Fruit fly (Drosophila melanogaster) Kc167 (cell line): ENCODE data around the gene CG9117.

Experiments used
- Myc ChIP-seq: fragments of >200 bp; optimal IDR thresholded peaks from 2 replicates; lab custom pipeline; 2017; ENCODE audit warnings: missing external identifiers
- insv ChIP-seq: fragments of >200 bp; optimal IDR thresholded peaks from 3 replicates; lab custom pipeline; 2018; ENCODE audit warnings: missing external identifiers
- ttk ChIP-seq: sonication (Bioruptor generic); optimal IDR thresholded peaks from 2 replicates; lab custom pipeline; 2017; ENCODE audit warnings: missing external identifiers

DNA sequence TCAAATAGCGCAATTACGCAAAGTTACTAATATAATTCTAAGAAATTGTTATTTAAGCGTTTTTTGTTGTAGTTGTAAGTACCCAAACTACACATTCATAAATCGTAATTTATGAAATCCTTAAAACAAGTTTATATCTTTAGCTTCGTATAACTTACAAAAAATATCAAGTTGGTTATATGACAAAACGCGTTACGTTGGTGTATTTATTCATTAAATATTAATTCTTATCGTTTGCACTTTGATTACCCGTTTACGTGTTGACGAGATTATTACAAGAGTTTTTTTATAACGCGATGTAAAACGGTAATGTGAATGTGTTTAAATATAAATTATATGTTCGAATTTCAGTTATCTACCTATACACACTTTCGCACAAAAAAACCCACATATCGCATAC lies 39.9 kb upstream of the CG9117 start:
- no peak for TF ChIP-seq ttk (lab: Kevin White, UChicago)
- TF ChIP-seq Myc (lab: Kevin White, UChicago), result no peak
- TF ChIP-seq insv, result no peak
